Fruit fly (Drosophila melanogaster) whole organism: Measurements from ENCODE around the gene Nadsyn.

Experiments
- CG8478 ChIP-seq: fragments of >200 bp; optimal IDR thresholded peaks from 2 replicates; lab custom pipeline; 2018; ENCODE audit warnings: inconsistent platforms
- EcR ChIP-seq, 2 experiments: fragments of >200 bp; optimal IDR thresholded peaks; 2 replicates each; lab custom pipeline; 2017; ENCODE audit warnings: missing biosample characterization in 2 of 2, missing genetic modification characterization in 2 of 2, missing genetic modification reagents in 2 of 2
- pan ChIP-seq: fragments of >200 bp; optimal IDR thresholded peaks from 2 replicates; lab custom pipeline; 2017
- psq ChIP-seq: fragments of >200 bp; optimal IDR thresholded peaks from 2 replicates; lab custom pipeline; 2017
- usp ChIP-seq: fragments of >200 bp; optimal IDR thresholded peaks from 2 replicates; lab custom pipeline; 2017; ENCODE audit warnings: missing biosample characterization, missing genetic modification characterization, mixed read lengths

dm6 chrX:13734866-13735265 is 16.8 kb upstream of the Nadsyn start:
- TF ChIP-seq EcR (GFP tag; optimal IDR thresholded peaks at IDR 0.05; lab: Kevin White, UChicago): no peak
- no peak for TF ChIP-seq usp
- no peak for TF ChIP-seq pan (lab: Kevin White, UChicago)
- no peak for TF ChIP-seq psq (lab: Kevin White, UChicago)
- TF ChIP-seq CG8478 (lab: Kevin White, UChicago): no peak
